Worm (Caenorhabditis elegans): ENCODE data around the gene F08G5.3.

The F08G5.3 gene

ce11 chrIV:12417536-12418195 lies at the start of gene F08G5.3:
Gene F08G5.3, minus strand, starts transcription at chrIV:12417586.
- TF ChIP-seq sptf-1 (tag; optimal IDR thresholded peaks at IDR 0.05) (peak; percentile 31), nhr-2 (tag; optimal IDR thresholded peaks at IDR 0.05) (no peak), drap-1 (GFP tag; optimal IDR thresholded peaks at IDR 0.05) (peak; percentile 4), ces-1 (GFP tag; optimal IDR thresholded peaks at IDR 0.05) (peak; percentile 70), unc-120 (tag; optimal IDR thresholded peaks at IDR 0.05; ENCODE audit: poor library complexity, severe bottlenecking) (peak; percentile 39), lsy-2 (tag; optimal IDR thresholded peaks at IDR 0.05) (no peak), hlh-1 (tag; optimal IDR thresholded peaks at IDR 0.05) (peak; percentile 44), ceh-39 (tag; optimal IDR thresholded peaks at IDR 0.05) (no peak), ztf-11 (tag; optimal IDR thresholded peaks at IDR 0.05) (no peak), flh-1 (GFP tag; optimal IDR thresholded peaks at IDR 0.05) (no peak)

DNA sequence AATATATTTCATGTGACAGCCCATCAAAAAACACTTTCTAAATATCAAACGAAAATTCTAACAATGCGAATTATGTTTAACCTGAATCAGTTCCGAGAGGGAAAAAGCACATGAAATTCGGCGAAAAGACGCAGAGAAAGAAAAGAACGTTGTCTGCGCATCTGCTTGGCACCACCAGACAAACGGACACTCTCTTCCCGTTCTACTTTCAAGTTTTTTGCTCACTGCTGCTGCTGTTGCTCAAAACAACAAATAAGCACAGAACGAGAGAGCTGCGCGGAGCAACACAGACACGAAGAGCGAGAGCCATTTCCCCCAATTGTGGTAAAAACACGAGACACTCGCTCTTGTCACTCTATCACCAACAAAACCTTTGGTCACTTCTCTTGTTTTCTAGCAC lies 47.4 kb upstream of the F08G5.3 start:
- TF ChIP-seq zip-8 (tag; optimal IDR thresholded peaks at IDR 0.05) (no peak), flh-1 (GFP tag; optimal IDR thresholded peaks at IDR 0.05) (no peak), unc-39 (tag; optimal IDR thresholded peaks at IDR 0.05) (no peak), cnd-1 (tag; optimal IDR thresholded peaks at IDR 0.05) (no peak), bed-3 (GFP tag; optimal IDR thresholded peaks at IDR 0.05) (no peak), snpc-4 (tag; optimal IDR thresholded peaks at IDR 0.05) (no peak), ham-2 (GFP tag; optimal IDR thresholded peaks at IDR 0.05) (no peak), ceh-39 (tag; optimal IDR thresholded peaks at IDR 0.05) (no peak), nhr-2 (tag; optimal IDR thresholded peaks at IDR 0.05) (no peak), lin-32 (GFP tag; optimal IDR thresholded peaks at IDR 0.05) (no peak), ceh-43 (GFP tag; optimal IDR thresholded peaks at IDR 0.05) (no peak), nhr-12 (tag; optimal IDR thresholded peaks at IDR 0.05) (no peak), nhr-76 (tag; optimal IDR thresholded peaks at IDR 0.05) (no peak), mep-1 (tag; optimal IDR thresholded peaks at IDR 0.05) (no peak), M03D4.4 (tag; optimal IDR thresholded peaks at IDR 0.05) (no peak), drap-1 (GFP tag; optimal IDR thresholded peaks at IDR 0.05) (no peak)

DNA sequence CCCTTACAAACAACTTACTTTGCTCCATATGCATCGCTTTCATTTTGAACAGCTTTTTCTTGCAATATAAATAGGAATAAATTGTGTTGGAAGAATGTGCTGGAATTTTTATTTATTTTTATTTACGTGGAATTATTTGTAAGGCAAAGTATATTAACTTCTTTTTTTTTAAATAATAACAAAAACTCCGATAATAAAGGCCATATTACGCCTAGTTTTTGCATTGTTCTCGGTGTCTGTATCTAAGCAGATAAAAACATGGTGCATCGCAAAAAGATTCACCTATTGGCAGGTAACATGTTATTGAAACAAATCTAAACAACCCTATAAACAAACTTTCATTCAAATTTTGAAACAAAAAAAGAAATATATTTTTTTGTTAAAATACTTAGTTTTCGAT lies 46.0 kb upstream of the F08G5.3 start, which contains the start of gene C25G4.8:
TSS of gene C25G4.8 (minus strand) at position 101 of the 400 bp plus-strand sequence.
- TF ChIP-seq ham-2 (GFP tag; optimal IDR thresholded peaks at IDR 0.05) (no peak), tbx-8 (GFP tag; optimal IDR thresholded peaks at IDR 0.05) (no peak), unc-62 (GFP tag; optimal IDR thresholded peaks at IDR 0.05) (no peak), nhr-28 (tag; optimal IDR thresholded peaks at IDR 0.05) (no peak), ztf-11 (tag; optimal IDR thresholded peaks at IDR 0.05) (no peak), mls-2 (tag; optimal IDR thresholded peaks at IDR 0.05) (no peak), mab-5 (tag; optimal IDR thresholded peaks at IDR 0.05) (no peak), ceh-39 (tag; optimal IDR thresholded peaks at IDR 0.05) (no peak)

- TF ChIP-seq elt-1 (tag; optimal IDR thresholded peaks at IDR 0.05; ENCODE audit: borderline replicate concordance, insufficient read depth) (no peak), ceh-43 (GFP tag; optimal IDR thresholded peaks at IDR 0.05) (no peak), ztf-11 (tag; optimal IDR thresholded peaks at IDR 0.05) (no peak), mep-1 (tag; optimal IDR thresholded peaks at IDR 0.05) (no peak), bed-3 (GFP tag; optimal IDR thresholded peaks at IDR 0.05) (no peak), nhr-12 (tag; optimal IDR thresholded peaks at IDR 0.05) (no peak), flh-1 (GFP tag; optimal IDR thresholded peaks at IDR 0.05) (no peak), drap-1 (GFP tag; optimal IDR thresholded peaks at IDR 0.05) (no peak), hlh-1 (tag; optimal IDR thresholded peaks at IDR 0.05) (no peak), zip-8 (tag; optimal IDR thresholded peaks at IDR 0.05) (no peak), nhr-28 (tag; optimal IDR thresholded peaks at IDR 0.05) (no peak), unc-120 (tag; optimal IDR thresholded peaks at IDR 0.05; ENCODE audit: poor library complexity, severe bottlenecking) (no peak), mab-5 (tag; optimal IDR thresholded peaks at IDR 0.05) (no peak), nhr-2 (tag; optimal IDR thresholded peaks at IDR 0.05) (no peak), M03D4.4 (tag; optimal IDR thresholded peaks at IDR 0.05) (no peak), snpc-4 (tag; optimal IDR thresholded peaks at IDR 0.05) (no peak), blmp-1 (tag; optimal IDR thresholded peaks at IDR 0.05) (no peak)
These were observed 39.2 kb upstream of the F08G5.3 start, which contains the start of gene C25G4.7 for ce11 chrIV:12456613-12457012. Gene C25G4.7, plus strand, starts transcription at chrIV:12456913.

DNA sequence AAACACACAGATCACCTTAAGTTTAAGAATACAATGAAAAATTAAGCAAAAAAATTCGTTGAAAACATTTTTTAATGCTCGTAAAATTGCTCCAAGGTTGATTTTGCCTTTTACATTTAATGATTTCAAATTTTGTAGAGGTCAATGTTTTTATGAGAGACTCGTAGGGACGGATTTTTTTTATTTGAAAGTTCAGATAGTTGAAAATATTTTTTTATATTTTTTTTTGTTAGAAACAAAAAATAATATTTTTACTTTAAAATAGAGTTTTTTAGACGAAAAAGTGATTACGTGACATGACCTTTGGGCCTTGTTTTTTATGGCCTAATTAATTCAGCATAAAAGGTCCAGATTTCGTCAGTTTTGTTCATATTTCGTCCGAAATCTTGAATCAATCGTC lies 37.4 kb upstream of the F08G5.3 start, which contains the start of gene smz-1:
TSS of gene smz-1 (plus strand) at position 301 of the 400 bp plus-strand sequence.
- no peak for TF ChIP-seq nhr-28 (tag; optimal IDR thresholded peaks at IDR 0.05)
- no peak for TF ChIP-seq mab-5 (tag; optimal IDR thresholded peaks at IDR 0.05)
- TF ChIP-seq ceh-83 (GFP tag; optimal IDR thresholded peaks at IDR 0.05): no peak
- no peak for TF ChIP-seq ham-2 (GFP tag; optimal IDR thresholded peaks at IDR 0.05)
- no peak for TF ChIP-seq M03D4.4 (tag; optimal IDR thresholded peaks at IDR 0.05)
- no peak for TF ChIP-seq drap-1 (GFP tag; optimal IDR thresholded peaks at IDR 0.05)
- TF ChIP-seq blmp-1 (tag; optimal IDR thresholded peaks at IDR 0.05): no peak
- no peak for TF ChIP-seq snpc-4 (tag; optimal IDR thresholded peaks at IDR 0.05)
- no peak for TF ChIP-seq nhr-76 (tag; optimal IDR thresholded peaks at IDR 0.05)
- TF ChIP-seq sem-2 (GFP tag; optimal IDR thresholded peaks at IDR 0.05): no peak
- no peak for TF ChIP-seq ceh-39 (tag; optimal IDR thresholded peaks at IDR 0.05)
- no peak for TF ChIP-seq mep-1 (tag; optimal IDR thresholded peaks at IDR 0.05)
- TF ChIP-seq lsy-2 (tag; optimal IDR thresholded peaks at IDR 0.05): no peak
- no peak for TF ChIP-seq nhr-12 (tag; optimal IDR thresholded peaks at IDR 0.05)
- TF ChIP-seq unc-62 (GFP tag; optimal IDR thresholded peaks at IDR 0.05): no peak
- no peak for TF ChIP-seq mls-2 (tag; optimal IDR thresholded peaks at IDR 0.05)
- TF ChIP-seq ceh-43 (GFP tag; optimal IDR thresholded peaks at IDR 0.05): no peak
- TF ChIP-seq lin-32 (GFP tag; optimal IDR thresholded peaks at IDR 0.05): no peak
- TF ChIP-seq cnd-1 (tag; optimal IDR thresholded peaks at IDR 0.05): no peak
- no peak for TF ChIP-seq hlh-1 (tag; optimal IDR thresholded peaks at IDR 0.05)
